Worm (Caenorhabditis elegans) whole organism, L1 larva: Measurements from ENCODE around the gene F39H12.1.

ENCODE experiments used
- C34B4.2 ChIP-seq: sonication (generic microtip); optimal IDR thresholded peaks from 2 replicates; lab custom pipeline; 2017; ENCODE audit warnings: mild to moderate bottlenecking, missing genetic modification characterization, missing compliant biosample characterization
- F16B12.6 ChIP-seq: fragments of 150-350 bp; optimal IDR thresholded peaks from 2 replicates; lab custom pipeline; 2014; ENCODE audit warnings: missing biosample characterization, missing genetic modification characterization
- Y116A8C.19 ChIP-seq: sonication (generic microtip); optimal IDR thresholded peaks from 2 replicates; lab custom pipeline; 2016; ENCODE audit warnings: missing compliant biosample characterization, missing genetic modification characterization, borderline replicate concordance
- alr-1 ChIP-seq: fragments of 200-800 bp; sonication (Bioruptor generic); optimal IDR thresholded peaks from 2 replicates; lab custom pipeline; 2018; ENCODE audit warnings: borderline replicate concordance, mild to moderate bottlenecking, missing genetic modification characterization, missing compliant biosample characterization
- ama-1 ChIP-seq: fragments of 150-350 bp; optimal IDR thresholded peaks from 2 replicates; lab custom pipeline; 2014
- blmp-1 ChIP-seq: fragments of 150-350 bp; optimal IDR thresholded peaks from 2 replicates; lab custom pipeline; 2014; ENCODE audit warnings: missing biosample characterization, missing genetic modification characterization
- ceh-8 ChIP-seq: fragments of 200-800 bp; sonication (Bioruptor generic); optimal IDR thresholded peaks from 2 replicates; lab custom pipeline; 2018; ENCODE audit warnings: mild to moderate bottlenecking, missing genetic modification characterization, moderate library complexity, missing compliant biosample characterization
- ceh-88 ChIP-seq: fragments of 200-800 bp; sonication (Bioruptor generic); IDR thresholded peaks from 2 replicates; pipeline ENCODE4 v1.3.6; 2022; ENCODE audit warnings: missing genetic modification characterization, missing compliant biosample characterization
- ceh-90 ChIP-seq: sonication (generic microtip); optimal IDR thresholded peaks from 2 replicates; lab custom pipeline; 2016; ENCODE audit warnings: missing genetic modification characterization, missing compliant biosample characterization
- ces-1 ChIP-seq: fragments of 150-350 bp; optimal IDR thresholded peaks from 2 replicates; lab custom pipeline; 2014; ENCODE audit warnings: missing biosample characterization, missing genetic modification reagents, missing genetic modification characterization
- dpl-1 ChIP-seq, 3 experiments: fragments of 150-350 bp in 2 of 3; sonication (generic microtip) in 1 of 3; optimal IDR thresholded peaks; 2 replicates each; lab custom pipeline; 2014 to 2017; ENCODE audit warnings: missing biosample characterization in 3 of 3, missing genetic modification characterization in 3 of 3, missing genetic modification reagents in 3 of 3
- efl-1 ChIP-seq, 4 experiments: fragments of 150-350 bp; optimal IDR thresholded peaks in 3 of 4; peaks in 1 of 4; 1 replicate in 1 of 4; 2 replicates in 3 of 4; lab custom pipeline; 2014; ENCODE audit warnings: missing biosample characterization in 2 of 4, missing genetic modification characterization in 2 of 4, missing genetic modification reagents in 2 of 4
- egl-27 ChIP-seq, 2 experiments: fragments of 150-350 bp in 1 of 2; sonication (generic microtip); optimal IDR thresholded peaks; 3 replicates each; lab custom pipeline; 2017 to 2018; ENCODE audit warnings: missing biosample characterization in 2 of 2, missing genetic modification characterization in 2 of 2, missing genetic modification reagents in 2 of 2
- elt-2 ChIP-seq: sonication (generic microtip); optimal IDR thresholded peaks from 2 replicates; lab custom pipeline; 2016; ENCODE audit warnings: missing genetic modification characterization, mild to moderate bottlenecking, inconsistent platforms, missing compliant biosample characterization, missing genetic modification reagents
- elt-3 ChIP-seq, 6 experiments: fragments of 150-350 bp in 1 of 6; sonication (generic microtip); optimal IDR thresholded peaks; 2 replicates each; lab custom pipeline; 2017 to 2018; ENCODE audit warnings: missing biosample characterization in 6 of 6, missing genetic modification characterization in 6 of 6, inconsistent platforms in 1 of 6
- fkh-8 ChIP-seq: sonication (generic microtip); optimal IDR thresholded peaks from 2 replicates; lab custom pipeline; 2016; ENCODE audit warnings: mild to moderate bottlenecking, missing genetic modification characterization, missing compliant biosample characterization
- fos-1 ChIP-seq: fragments of 150-350 bp; optimal IDR thresholded peaks from 2 replicates; lab custom pipeline; 2014; ENCODE audit warnings: missing biosample characterization, missing genetic modification characterization
- grh-1 ChIP-seq: fragments of 200-800 bp; sonication (Bioruptor generic); IDR thresholded peaks from 2 replicates; pipeline ENCODE4 v1.3.6; 2022; ENCODE audit warnings: missing genetic modification reagents, missing genetic modification characterization, missing compliant biosample characterization
- hlh-17 ChIP-seq: fragments of 200-800 bp; sonication (Bioruptor generic); optimal IDR thresholded peaks from 2 replicates; lab custom pipeline; 2018; ENCODE audit warnings: missing genetic modification characterization, mild to moderate bottlenecking, missing compliant biosample characterization, moderate library complexity, borderline replicate concordance
- hlh-4 ChIP-seq: sonication (generic microtip); optimal IDR thresholded peaks from 2 replicates; lab custom pipeline; 2016; ENCODE audit warnings: mild to moderate bottlenecking, missing genetic modification characterization, missing compliant biosample characterization
- hpl-2 ChIP-seq: fragments of 150-350 bp; optimal IDR thresholded peaks from 2 replicates; lab custom pipeline; 2014; ENCODE audit warnings: missing biosample characterization, missing genetic modification reagents, missing genetic modification characterization
- irx-1 ChIP-seq: sonication (generic microtip); optimal IDR thresholded peaks from 2 replicates; lab custom pipeline; 2016; ENCODE audit warnings: missing genetic modification characterization, missing compliant biosample characterization
- lin-15B ChIP-seq: fragments of 150-350 bp; sonication (generic microtip); optimal IDR thresholded peaks from 3 replicates; lab custom pipeline; 2014; ENCODE audit warnings: missing biosample characterization, missing genetic modification characterization
- lin-35 ChIP-seq, 2 experiments: fragments of 150-350 bp; optimal IDR thresholded peaks; 2 replicates each; lab custom pipeline; 2014; ENCODE audit warnings: missing biosample characterization in 2 of 2, missing genetic modification characterization in 2 of 2, missing genetic modification reagents in 2 of 2
- lir-3 ChIP-seq: sonication (generic microtip); optimal IDR thresholded peaks from 2 replicates; lab custom pipeline; 2016; ENCODE audit warnings: mild to moderate bottlenecking, missing genetic modification characterization, moderate library complexity, missing compliant biosample characterization; ENCODE audit not compliant: poor library complexity
- mab-9 ChIP-seq: fragments of 200-800 bp; sonication (Bioruptor generic); IDR thresholded peaks from 2 replicates; pipeline ENCODE4 v1.3.6; 2022; ENCODE audit warnings: missing genetic modification reagents, missing genetic modification characterization, missing compliant biosample characterization
- mef-2 ChIP-seq: fragments of 150-350 bp; optimal IDR thresholded peaks from 2 replicates; lab custom pipeline; 2014; ENCODE audit warnings: missing biosample characterization, missing genetic modification characterization
- nhr-12 ChIP-seq: sonication (generic microtip); optimal IDR thresholded peaks from 2 replicates; lab custom pipeline; 2017; ENCODE audit warnings: missing biosample characterization, missing genetic modification characterization
- nhr-20 ChIP-seq: sonication (generic microtip); optimal IDR thresholded peaks from 2 replicates; lab custom pipeline; 2016; ENCODE audit warnings: mild to moderate bottlenecking, missing genetic modification characterization, missing compliant biosample characterization
- nhr-237 ChIP-seq: fragments of 150-350 bp; optimal IDR thresholded peaks from 2 replicates; lab custom pipeline; 2014; ENCODE audit warnings: missing biosample characterization, missing genetic modification characterization
- nhr-28 ChIP-seq: fragments of 150-350 bp; optimal IDR thresholded peaks from 2 replicates; lab custom pipeline; 2014; ENCODE audit warnings: missing biosample characterization, missing genetic modification characterization
- nhr-47 ChIP-seq: sonication (generic microtip); optimal IDR thresholded peaks from 2 replicates; lab custom pipeline; 2016; ENCODE audit warnings: mild to moderate bottlenecking, missing genetic modification characterization, moderate library complexity, missing compliant biosample characterization
- nhr-71 ChIP-seq: sonication (generic microtip); optimal IDR thresholded peaks from 2 replicates; lab custom pipeline; 2016; ENCODE audit warnings: mild to moderate bottlenecking, missing genetic modification characterization, moderate library complexity, missing compliant biosample characterization
- nhr-76 ChIP-seq: sonication (generic microtip); optimal IDR thresholded peaks from 2 replicates; lab custom pipeline; 2017; ENCODE audit warnings: missing biosample characterization, missing genetic modification characterization
- nhr-84 ChIP-seq: sonication (generic microtip); optimal IDR thresholded peaks from 2 replicates; lab custom pipeline; 2017; ENCODE audit warnings: missing biosample characterization, missing genetic modification characterization
- nhr-90 ChIP-seq: sonication (generic microtip); optimal IDR thresholded peaks from 2 replicates; lab custom pipeline; 2016; ENCODE audit warnings: mild to moderate bottlenecking, missing genetic modification characterization, missing compliant biosample characterization; ENCODE audit not compliant: poor library complexity
- pag-3 ChIP-seq: sonication (generic microtip); optimal IDR thresholded peaks from 2 replicates; lab custom pipeline; 2017; ENCODE audit warnings: missing genetic modification characterization, mild to moderate bottlenecking, missing compliant biosample characterization, antibody characterized with exemption, borderline replicate concordance; ENCODE audit not compliant: insufficient read depth
- pax-3 ChIP-seq: fragments of 200-800 bp; sonication (Bioruptor generic); optimal IDR thresholded peaks from 2 replicates; lab custom pipeline; 2018; ENCODE audit warnings: mild to moderate bottlenecking, missing genetic modification characterization, moderate library complexity, missing compliant biosample characterization
- pqm-1 ChIP-seq: sonication (generic microtip); optimal IDR thresholded peaks from 3 replicates; lab custom pipeline; 2017; ENCODE audit warnings: missing biosample characterization, missing genetic modification characterization
- rnt-1 ChIP-seq: sonication (generic microtip); optimal IDR thresholded peaks from 2 replicates; lab custom pipeline; 2016; ENCODE audit warnings: mild to moderate bottlenecking, missing genetic modification characterization, moderate library complexity, missing compliant biosample characterization
- skn-1 ChIP-seq: fragments of 150-350 bp; optimal IDR thresholded peaks from 2 replicates; lab custom pipeline; 2014; ENCODE audit warnings: missing biosample characterization, missing genetic modification characterization
- snu-23 ChIP-seq: sonication (generic microtip); optimal IDR thresholded peaks from 2 replicates; lab custom pipeline; 2016; ENCODE audit warnings: missing genetic modification characterization, missing compliant biosample characterization
- sox-4 ChIP-seq: sonication (generic microtip); optimal IDR thresholded peaks from 2 replicates; lab custom pipeline; 2016; ENCODE audit warnings: missing genetic modification characterization, missing compliant biosample characterization
- sptf-1 ChIP-seq: fragments of 150-350 bp; optimal IDR thresholded peaks from 2 replicates; lab custom pipeline; 2014; ENCODE audit warnings: missing biosample characterization, missing genetic modification characterization
- swsn-7 ChIP-seq: sonication (generic microtip); optimal IDR thresholded peaks from 2 replicates; lab custom pipeline; 2016; ENCODE audit warnings: missing genetic modification characterization, missing compliant biosample characterization
- tbx-2 ChIP-seq: sonication (generic microtip); optimal IDR thresholded peaks from 2 replicates; lab custom pipeline; 2016; ENCODE audit warnings: missing genetic modification characterization, missing compliant biosample characterization
- tlp-1 ChIP-seq: fragments of 150-350 bp; optimal IDR thresholded peaks from 2 replicates; lab custom pipeline; 2014; ENCODE audit warnings: missing biosample characterization, missing genetic modification characterization
- unc-62 ChIP-seq: fragments of 150-350 bp; optimal IDR thresholded peaks from 2 replicates; lab custom pipeline; 2014; ENCODE audit warnings: missing biosample characterization, missing genetic modification reagents, missing genetic modification characterization
- unc-98 ChIP-seq: fragments of 200-800 bp; sonication (Bioruptor generic); IDR thresholded peaks from 2 replicates; pipeline ENCODE4 v1.3.6; 2022; ENCODE audit warnings: missing genetic modification characterization, missing compliant biosample characterization
- vab-15 ChIP-seq: sonication (generic microtip); optimal IDR thresholded peaks from 2 replicates; lab custom pipeline; 2017; ENCODE audit warnings: missing genotype, mild to moderate bottlenecking, missing genetic modification characterization, missing compliant biosample characterization
- zag-1 ChIP-seq: fragments of 150-350 bp; optimal IDR thresholded peaks from 2 replicates; lab custom pipeline; 2014; ENCODE audit warnings: missing biosample characterization, missing genetic modification characterization
- ztf-11 ChIP-seq, 2 experiments: sonication (generic microtip); optimal IDR thresholded peaks; 2 replicates each; lab custom pipeline; 2016 to 2017; ENCODE audit warnings: missing genetic modification characterization in 2 of 2, missing biosample characterization in 1 of 2, missing compliant biosample characterization in 1 of 2
- ztf-4 ChIP-seq: fragments of 150-350 bp; optimal IDR thresholded peaks from 2 replicates; lab custom pipeline; 2014; ENCODE audit warnings: missing biosample characterization, missing genetic modification characterization

The F39H12.1 gene

DNA sequence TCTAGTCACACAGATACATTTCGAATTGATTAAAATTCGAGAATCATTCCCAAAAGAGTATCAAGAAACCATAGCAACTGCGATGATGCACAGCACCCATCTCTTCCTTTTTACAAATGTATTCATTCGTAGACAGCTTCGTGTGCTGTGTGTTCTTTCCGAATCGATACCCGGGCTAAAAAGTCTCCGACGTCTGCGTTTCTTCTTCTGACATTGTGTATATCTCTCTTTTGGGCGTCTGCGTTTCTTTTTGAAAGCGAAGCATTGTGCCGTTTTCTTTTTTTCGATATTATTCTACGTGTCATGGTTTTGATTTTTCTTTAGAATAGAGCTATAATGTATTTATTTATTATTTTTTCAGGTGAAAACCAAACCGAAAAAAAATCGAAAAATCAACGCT is 46.6 kb upstream of the F39H12.1 start, which contains the start of gene attf-5 (continued):
- no peak for TF ChIP-seq egl-27 (tag; optimal IDR thresholded peaks at IDR 0.05; lab: Kevin White, UChicago)
- TF ChIP-seq ceh-8 (GFP tag; lab: Kevin White, UChicago) = no peak
- no peak for TF ChIP-seq lin-15B (tag; lab: Kevin White, UChicago)
- TF ChIP-seq nhr-71 (tag; lab: Kevin White, UChicago) = no peak
- no peak for TF ChIP-seq ceh-88 (GFP tag; lab: Robert Waterston, UW)
- peak; percentile 29 for TF ChIP-seq rnt-1 (tag; lab: Kevin White, UChicago)
- no peak for TF ChIP-seq nhr-12 (tag; lab: Kevin White, UChicago)
- no peak for TF ChIP-seq hlh-17 (GFP tag; lab: Kevin White, UChicago)
- TF ChIP-seq tlp-1 = no peak
- no peak for TF ChIP-seq Y116A8C.19 (tag; lab: Kevin White, UChicago)
- TF ChIP-seq snu-23 (GFP tag; lab: Kevin White, UChicago) = peak; percentile 28
- no peak for TF ChIP-seq ztf-11 (tag; optimal IDR thresholded peaks at IDR 0.05; lab: Kevin White, UChicago)
- TF ChIP-seq blmp-1 (tag; lab: Kevin White, UChicago) = peak; percentile 21
- no peak for TF ChIP-seq elt-3 (tag; optimal IDR thresholded peaks at IDR 0.05; lab: Kevin White, UChicago)
- TF ChIP-seq tbx-2 (tag; lab: Kevin White, UChicago) = no peak
- TF ChIP-seq hlh-4 (tag; lab: Kevin White, UChicago) = no peak
- TF ChIP-seq vab-15 (tag; lab: Kevin White, UChicago) = no peak
- no peak for TF ChIP-seq sox-4
- no peak for TF ChIP-seq hpl-2 (GFP tag; lab: Kevin White, UChicago)
- TF ChIP-seq nhr-47 (tag; lab: Kevin White, UChicago) = peak; percentile 29
- TF ChIP-seq nhr-28 (tag; lab: Kevin White, UChicago) = no peak
- TF ChIP-seq efl-1 (optimal IDR thresholded peaks at IDR 0.05; lab: Kevin White, UChicago) = peak; percentile 33 to 52
- no peak for TF ChIP-seq efl-1 (GFP tag; optimal IDR thresholded peaks at IDR 0.05 in 1 of 2; lab: Kevin White, UChicago)
- TF ChIP-seq lin-35 (GFP tag; optimal IDR thresholded peaks at IDR 0.05; lab: Kevin White, UChicago) = peak in 1 of 2 experiments; percentile 33
- TF ChIP-seq alr-1 (tag; lab: Kevin White, UChicago) = no peak
- no peak for TF ChIP-seq unc-98 (GFP tag; lab: Robert Waterston, UW)
- TF ChIP-seq dpl-1 (GFP tag; optimal IDR thresholded peaks at IDR 0.05; lab: Kevin White, UChicago) = no peak
- no peak for TF ChIP-seq elt-2 (tag; lab: Kevin White, UChicago)
- no peak for TF ChIP-seq ceh-90
- TF ChIP-seq nhr-84 = no peak
- peak; percentile 29 for TF ChIP-seq nhr-20
- no peak for TF ChIP-seq zag-1 (tag; lab: Kevin White, UChicago)
- TF ChIP-seq fkh-8 (tag; lab: Kevin White, UChicago) = no peak
- no peak for TF ChIP-seq irx-1 (tag; lab: Kevin White, UChicago)
- no peak for TF ChIP-seq ztf-4 (tag; lab: Kevin White, UChicago)
- TF ChIP-seq nhr-90 (tag; lab: Kevin White, UChicago) = no peak
- no peak for TF ChIP-seq F16B12.6 (tag; lab: Kevin White, UChicago)
- TF ChIP-seq ces-1 (GFP tag; lab: Kevin White, UChicago) = no peak
- no peak for TF ChIP-seq mab-9
- TF ChIP-seq pax-3 = no peak
- TF ChIP-seq nhr-237 = no peak
- TF ChIP-seq ama-1 = no peak
- TF ChIP-seq nhr-76 (tag; lab: Kevin White, UChicago) = no peak
- peak; percentile 43 for TF ChIP-seq skn-1
- TF ChIP-seq swsn-7 (tag; lab: Kevin White, UChicago) = peak; percentile 4
- no peak for TF ChIP-seq fos-1
- no peak for TF ChIP-seq unc-62 (GFP tag; lab: Kevin White, UChicago)
- no peak for TF ChIP-seq C34B4.2 (tag; lab: Kevin White, UChicago)
- TF ChIP-seq grh-1 (GFP tag; lab: Robert Waterston, UW) = no peak
- TF ChIP-seq pag-3 (tag; lab: Kevin White, UChicago) = no peak
- no peak for TF ChIP-seq sptf-1 (tag; lab: Kevin White, UChicago)
- TF ChIP-seq pqm-1 = no peak
- TF ChIP-seq lir-3 (tag; lab: Kevin White, UChicago) = no peak
- TF ChIP-seq mef-2 (tag; lab: Kevin White, UChicago) = no peak
